Fruit fly (Drosophila melanogaster) whole organism, embryonic: ENCODE measurements around the gene CG2157.

ENCODE experiments used
- Antp ChIP-seq: fragments of 200-800 bp; sonication (Bioruptor generic); optimal IDR thresholded peaks from 3 replicates; lab custom pipeline; 2016; ENCODE audit warnings: missing biosample characterization, missing genetic modification characterization
- CG10274 ChIP-seq: fragments of 200-800 bp; sonication (Bioruptor generic); optimal IDR thresholded peaks from 3 replicates; lab custom pipeline; 2017; ENCODE audit warnings: missing biosample characterization, mild to moderate bottlenecking, missing genetic modification characterization
- CG11398 ChIP-seq: fragments of 200-800 bp; sonication (Bioruptor generic); optimal IDR thresholded peaks from 2 replicates; lab custom pipeline; 2016; ENCODE audit warnings: missing biosample characterization, missing genetic modification characterization
- CG11504 ChIP-seq: fragments of 200-800 bp; sonication (Bioruptor generic); optimal IDR thresholded peaks from 3 replicates; lab custom pipeline; 2019; ENCODE audit warnings: missing biosample characterization, mild to moderate bottlenecking, missing genetic modification characterization, moderate library complexity
- CG11696 ChIP-seq: fragments of 200-800 bp; sonication (Bioruptor generic); IDR thresholded peaks from 2 replicates; pipeline ENCODE4 v1.3.6; 2022; ENCODE audit warnings: missing biosample characterization, missing genetic modification characterization
- CG12236 ChIP-seq: fragments of 200-800 bp; sonication (Bioruptor generic); optimal IDR thresholded peaks from 2 replicates; lab custom pipeline; 2016; ENCODE audit warnings: missing biosample characterization, missing genetic modification characterization
- CG13894 ChIP-seq: fragments of 200-800 bp; sonication (Bioruptor generic); optimal IDR thresholded peaks from 3 replicates; lab custom pipeline; 2018; ENCODE audit warnings: missing biosample characterization, mild to moderate bottlenecking, missing genetic modification characterization, moderate library complexity
- CG15073 ChIP-seq: fragments of 200-800 bp; sonication (Bioruptor generic); optimal IDR thresholded peaks from 2 replicates; lab custom pipeline; 2016; ENCODE audit warnings: missing biosample characterization, missing genetic modification characterization
- CG15696 ChIP-seq: fragments of 200-800 bp; sonication (Bioruptor generic); optimal IDR thresholded peaks from 2 replicates; lab custom pipeline; 2019; ENCODE audit warnings: missing biosample characterization, mild to moderate bottlenecking, missing genetic modification characterization, moderate library complexity
- CG16813 ChIP-seq: fragments of 200-800 bp; sonication (Bioruptor generic); IDR thresholded peaks from 3 replicates; pipeline ENCODE4 v1.3.6; 2022; ENCODE audit warnings: missing biosample characterization, missing genetic modification characterization; ENCODE audit not compliant: partially characterized antibody
- CG16863 ChIP-seq: fragments of 200-800 bp; sonication (Bioruptor generic); optimal IDR thresholded peaks from 3 replicates; lab custom pipeline; 2016; ENCODE audit warnings: missing biosample characterization, missing genetic modification characterization
- CG17361 ChIP-seq: fragments of 200-800 bp; sonication (Bioruptor generic); IDR thresholded peaks from 3 replicates; pipeline ENCODE4 v1.3.6; 2022; ENCODE audit warnings: missing biosample characterization, missing genetic modification characterization
- CG18476 ChIP-seq: fragments of 200-800 bp; sonication (Bioruptor generic); optimal IDR thresholded peaks from 2 replicates; lab custom pipeline; 2016; ENCODE audit warnings: missing biosample characterization, mild to moderate bottlenecking, missing genetic modification characterization
- CG2120 ChIP-seq: fragments of 200-800 bp; sonication (Bioruptor generic); optimal IDR thresholded peaks from 3 replicates; lab custom pipeline; 2016; ENCODE audit warnings: missing biosample characterization, missing genetic modification characterization
- CG2875 ChIP-seq: fragments of 200-800 bp; sonication (Bioruptor generic); optimal IDR thresholded peaks from 2 replicates; lab custom pipeline; 2017; ENCODE audit warnings: missing biosample characterization, mild to moderate bottlenecking, missing genetic modification characterization, missing genetic modification reagents
- CG30020 ChIP-seq: fragments of 200-800 bp; optimal IDR thresholded peaks from 2 replicates; lab custom pipeline; 2019; ENCODE audit warnings: missing biosample characterization, mild to moderate bottlenecking, missing genetic modification characterization, moderate library complexity
- CG31365 ChIP-seq: fragments of 200-800 bp; sonication (Bioruptor generic); optimal IDR thresholded peaks from 2 replicates; lab custom pipeline; 2018; ENCODE audit warnings: missing biosample characterization, mild to moderate bottlenecking, missing genetic modification characterization
- CG3838 ChIP-seq: fragments of 200-800 bp; sonication (Bioruptor generic); optimal IDR thresholded peaks from 3 replicates; lab custom pipeline; 2016; ENCODE audit warnings: missing biosample characterization, missing genetic modification characterization
- CG6791 ChIP-seq: fragments of 200-800 bp; sonication (Bioruptor generic); IDR thresholded peaks from 3 replicates; pipeline ENCODE4 v1.3.6; 2022; ENCODE audit warnings: missing biosample characterization, missing genetic modification characterization; ENCODE audit not compliant: partially characterized antibody
- CG7987 ChIP-seq: fragments of 200-800 bp; sonication (Bioruptor generic); optimal IDR thresholded peaks from 2 replicates; lab custom pipeline; 2018; ENCODE audit warnings: missing biosample characterization, mild to moderate bottlenecking, missing genetic modification characterization, moderate library complexity
- CG8478 ChIP-seq: fragments of >200 bp; optimal IDR thresholded peaks from 2 replicates; lab custom pipeline; 2018
- CG9437 ChIP-seq: fragments of 200-800 bp; sonication (Bioruptor generic); optimal IDR thresholded peaks from 2 replicates; lab custom pipeline; 2018; ENCODE audit warnings: missing biosample characterization, mild to moderate bottlenecking, missing genetic modification characterization
- CG9876 ChIP-seq: fragments of 200-800 bp; sonication (Bioruptor generic); optimal IDR thresholded peaks from 2 replicates; lab custom pipeline; 2016; ENCODE audit warnings: missing biosample characterization, missing genetic modification characterization
- Drgx ChIP-seq: fragments of 200-800 bp; sonication (Bioruptor generic); IDR thresholded peaks from 2 replicates; pipeline ENCODE4 v1.3.6; 2022; ENCODE audit warnings: missing biosample characterization, missing genetic modification characterization
- Fer2 ChIP-seq: fragments of 200-800 bp; sonication (Bioruptor generic); optimal IDR thresholded peaks from 2 replicates; lab custom pipeline; 2018; ENCODE audit warnings: missing biosample characterization, mild to moderate bottlenecking, missing genetic modification characterization, moderate library complexity
- Hr39 ChIP-seq: fragments of >200 bp; optimal IDR thresholded peaks from 2 replicates; lab custom pipeline; 2017
- NC2β ChIP-seq: fragments of 200-800 bp; sonication (Bioruptor generic); optimal IDR thresholded peaks from 2 replicates; lab custom pipeline; 2016; ENCODE audit warnings: missing biosample characterization, missing genetic modification characterization
- Optix ChIP-seq: fragments of 200-800 bp; sonication (Bioruptor generic); IDR thresholded peaks from 3 replicates; pipeline ENCODE4 v1.3.6; 2022; ENCODE audit warnings: missing biosample characterization, missing genetic modification characterization
- Poxn ChIP-seq: fragments of 200-800 bp; sonication (Bioruptor generic); IDR thresholded peaks from 2 replicates; pipeline ENCODE4 v1.3.6; 2022; ENCODE audit warnings: missing biosample characterization, missing genetic modification characterization
- Rfx ChIP-seq: fragments of 200-800 bp; sonication (Bioruptor generic); IDR thresholded peaks from 2 replicates; pipeline ENCODE4 v1.3.6; 2022; ENCODE audit warnings: missing biosample characterization, missing genetic modification characterization
- Sry-δ ChIP-seq: fragments of 200-800 bp; sonication (Bioruptor generic); optimal IDR thresholded peaks from 2 replicates; lab custom pipeline; 2016; ENCODE audit warnings: missing biosample characterization, missing genetic modification characterization
- Taf1 ChIP-seq: fragments of 200-800 bp; sonication (Bioruptor generic); IDR thresholded peaks from 2 replicates; pipeline ENCODE4 v1.3.6; 2022; ENCODE audit warnings: missing biosample characterization, missing genetic modification characterization
- bigmax ChIP-seq: fragments of 200-800 bp; sonication (Bioruptor generic); optimal IDR thresholded peaks from 2 replicates; lab custom pipeline; 2018; ENCODE audit warnings: missing biosample characterization, mild to moderate bottlenecking, missing genetic modification characterization
- caup ChIP-seq: fragments of 200-800 bp; sonication (Bioruptor generic); optimal IDR thresholded peaks from 3 replicates; lab custom pipeline; 2017; ENCODE audit warnings: missing biosample characterization, mild to moderate bottlenecking, missing genetic modification characterization, moderate library complexity; ENCODE audit not compliant: severe bottlenecking
- chn ChIP-seq: fragments of 200-800 bp; sonication (Bioruptor generic); optimal IDR thresholded peaks from 2 replicates; lab custom pipeline; 2016; ENCODE audit warnings: missing biosample characterization, missing genetic modification characterization
- corto ChIP-seq: fragments of 200-800 bp; sonication (Bioruptor generic); optimal IDR thresholded peaks from 2 replicates; lab custom pipeline; 2016; ENCODE audit warnings: missing biosample characterization, mild to moderate bottlenecking, missing genetic modification characterization, moderate library complexity
- crc ChIP-seq: fragments of 200-800 bp; sonication (Bioruptor generic); optimal IDR thresholded peaks from 2 replicates; lab custom pipeline; 2016; ENCODE audit warnings: missing biosample characterization, missing genetic modification characterization
- emc ChIP-seq: fragments of 200-800 bp; sonication (Bioruptor generic); optimal IDR thresholded peaks from 2 replicates; lab custom pipeline; 2016; ENCODE audit warnings: missing biosample characterization, missing genetic modification characterization
- fru ChIP-seq: fragments of >200 bp; optimal IDR thresholded peaks from 2 replicates; lab custom pipeline; 2017
- gt ChIP-seq: fragments of 200-800 bp; sonication (Bioruptor generic); IDR thresholded peaks from 2 replicates; pipeline ENCODE4 v1.3.6; 2022; ENCODE audit warnings: missing biosample characterization, missing genetic modification characterization
- jigr1 ChIP-seq: fragments of 200-800 bp; sonication (Bioruptor generic); IDR thresholded peaks from 3 replicates; pipeline ENCODE4 v1.3.6; 2022; ENCODE audit warnings: missing biosample characterization, missing genetic modification characterization
- lola ChIP-seq, 3 experiments: fragments of >200 bp in 2 of 3; fragments of 200-800 bp in 1 of 3; sonication (Bioruptor generic) in 1 of 3; optimal IDR thresholded peaks; 2 replicates each; lab custom pipeline; 2017 to 2019; ENCODE audit warnings: missing biosample characterization in 3 of 3, missing genetic modification characterization in 3 of 3, mild to moderate bottlenecking in 1 of 3, moderate library complexity in 1 of 3
- mld ChIP-seq: fragments of 200-800 bp; sonication (Bioruptor generic); IDR thresholded peaks from 3 replicates; pipeline ENCODE4 v1.3.6; 2022; ENCODE audit warnings: missing biosample characterization, missing genetic modification characterization; ENCODE audit not compliant: partially characterized antibody
- odd ChIP-seq: fragments of 200-800 bp; sonication (Bioruptor generic); optimal IDR thresholded peaks from 2 replicates; lab custom pipeline; 2017; ENCODE audit warnings: missing biosample characterization, mild to moderate bottlenecking, missing genetic modification characterization
- pan ChIP-seq, 4 experiments: fragments of >200 bp in 3 of 4; fragments of 200-800 bp in 1 of 4; sonication (Bioruptor generic) in 1 of 4; optimal IDR thresholded peaks in 3 of 4; IDR thresholded peaks in 1 of 4; 2 replicates each; pipeline versions ENCODE4 v1.3.6 to Lab custom; 2017 to 2022; ENCODE audit warnings: missing biosample characterization in 2 of 4, missing genetic modification characterization in 2 of 4, mixed read lengths in 1 of 4
- pho ChIP-seq: fragments of 200-800 bp; sonication (Bioruptor generic); optimal IDR thresholded peaks from 2 replicates; lab custom pipeline; 2016; ENCODE audit warnings: missing biosample characterization, missing genetic modification characterization
- row ChIP-seq: fragments of 200-800 bp; sonication (Bioruptor generic); IDR thresholded peaks from 3 replicates; pipeline ENCODE4 v1.3.6; 2022; ENCODE audit warnings: missing biosample characterization, missing genetic modification characterization
- sd ChIP-seq: fragments of 200-800 bp; sonication (Bioruptor generic); optimal IDR thresholded peaks from 3 replicates; lab custom pipeline; 2018; ENCODE audit warnings: missing biosample characterization, mild to moderate bottlenecking, missing genetic modification characterization, moderate library complexity
- toy ChIP-seq: fragments of 200-800 bp; sonication (Bioruptor generic); IDR thresholded peaks from 2 replicates; pipeline ENCODE4 v1.3.6; 2022; ENCODE audit warnings: missing biosample characterization, missing genetic modification characterization
- trem ChIP-seq: fragments of 200-800 bp; optimal IDR thresholded peaks from 3 replicates; lab custom pipeline; 2019; ENCODE audit warnings: missing biosample characterization, mild to moderate bottlenecking, missing genetic modification characterization, moderate library complexity
- unpg ChIP-seq: fragments of 200-800 bp; sonication (Bioruptor generic); optimal IDR thresholded peaks from 3 replicates; lab custom pipeline; 2018; ENCODE audit warnings: missing biosample characterization, mild to moderate bottlenecking, missing genetic modification characterization, moderate library complexity

CG2157 gene

dm6 chrX:10905047-10905446 is 36.0 kb downstream of the CG2157 start (continued):
- no peak for TF ChIP-seq sd (tag; lab: Kevin White, UChicago)
- peak; percentile 62 for TF ChIP-seq CG9437 (GFP tag; lab: Kevin White, UChicago)
- peak; percentile 23 for TF ChIP-seq caup
- TF ChIP-seq Poxn (GFP tag; lab: Robert Waterston, UW) = no peak
- no peak for TF ChIP-seq corto (GFP tag; lab: Kevin White, UChicago)
- TF ChIP-seq Optix = no peak
- TF ChIP-seq CG12236 = peak; percentile 29
- peak; percentile 55; the same call in 2 of the 3 replicates for TF ChIP-seq row (GFP tag; lab: Robert Waterston, UW)
- no peak for TF ChIP-seq crc (GFP tag; lab: Kevin White, UChicago)
- peak; percentile 82 for TF ChIP-seq CG11504
- TF ChIP-seq jigr1 (GFP tag; lab: Robert Waterston, UW) = no peak
- TF ChIP-seq Hr39 (lab: Kevin White, UChicago) = no peak
- TF ChIP-seq CG8478 (lab: Kevin White, UChicago) = no peak
- TF ChIP-seq Fer2 (tag; lab: Kevin White, UChicago) = no peak
- TF ChIP-seq CG2875 (GFP tag; lab: Kevin White, UChicago) = peak; percentile 63
- no peak for TF ChIP-seq pan (optimal IDR thresholded peaks at IDR 0.05; lab: Kevin White, UChicago)
- TF ChIP-seq pan (GFP tag; optimal IDR thresholded peaks at IDR 0.05 in 1 of 2, IDR thresholded peaks at IDR 0.05 in 1 of 2) = peak in 1 of 2 experiments; percentile 23
- TF ChIP-seq gt (GFP tag; lab: Robert Waterston, UW) = no peak
- TF ChIP-seq Sry-δ (GFP tag; lab: Kevin White, UChicago) = peak; percentile 8
- TF ChIP-seq CG16863 = peak; percentile 58
- TF ChIP-seq CG18476 = peak; percentile 51
- TF ChIP-seq pho (GFP tag; lab: Kevin White, UChicago) = peak; percentile 58
- TF ChIP-seq CG10274 (GFP tag; lab: Kevin White, UChicago) = peak; percentile 28
- no peak for TF ChIP-seq bigmax (GFP tag; lab: Kevin White, UChicago)
- no peak for TF ChIP-seq emc
- no peak for TF ChIP-seq CG16813 (GFP tag; lab: Robert Waterston, UW)
- peak; percentile 70 for TF ChIP-seq odd (GFP tag; lab: Kevin White, UChicago)
- peak; percentile 49 for TF ChIP-seq CG11398 (GFP tag; lab: Kevin White, UChicago)
- TF ChIP-seq CG30020 (tag; lab: Kevin White, UChicago) = no peak
- TF ChIP-seq CG7987 (GFP tag; lab: Kevin White, UChicago) = no peak
- TF ChIP-seq Antp (GFP tag; lab: Kevin White, UChicago) = peak; percentile 31
- no peak for TF ChIP-seq CG15073 (GFP tag; lab: Kevin White, UChicago)
- peak; percentile 57 for TF ChIP-seq chn (GFP tag; lab: Kevin White, UChicago)
- TF ChIP-seq Taf1 (GFP tag; lab: Robert Waterston, UW) = no peak
- 0 out of 2 replicates have a peak, but pooled peaks have one; percentile 21 for TF ChIP-seq Rfx
- no peak for TF ChIP-seq CG13894
- no peak for TF ChIP-seq mld (GFP tag; lab: Robert Waterston, UW)
- no peak for TF ChIP-seq CG3838 (GFP tag; lab: Kevin White, UChicago)
- no peak for TF ChIP-seq toy (GFP tag; lab: Robert Waterston, UW)
- peak; percentile 86 for TF ChIP-seq CG17361 (GFP tag; lab: Robert Waterston, UW)
- TF ChIP-seq CG11696 = 0 out of 2 replicates have a peak, but pooled peaks have one; percentile 28
- no peak for TF ChIP-seq CG9876 (GFP tag; lab: Kevin White, UChicago)
- peak; percentile 39 for TF ChIP-seq CG2120 (GFP tag; lab: Kevin White, UChicago)
- peak; percentile 24 for TF ChIP-seq trem (tag; lab: Kevin White, UChicago)
- peak; percentile 62 for TF ChIP-seq unpg (GFP tag; lab: Kevin White, UChicago)
- TF ChIP-seq CG31365 (tag; lab: Kevin White, UChicago) = no peak
- peak; percentile 43 for TF ChIP-seq CG15696 (tag; lab: Kevin White, UChicago)
- TF ChIP-seq CG6791 = no peak
- no peak for TF ChIP-seq Drgx
- TF ChIP-seq fru (lab: Kevin White, UChicago) = no peak
- TF ChIP-seq NC2β (GFP tag; lab: Kevin White, UChicago) = peak; percentile 69
- peak in 1 of 3 experiments; percentile 73 for TF ChIP-seq lola (GFP tag; optimal IDR thresholded peaks at IDR 0.05; lab: Kevin White, UChicago)
